Fruit fly (Drosophila melanogaster): ENCODE data around the gene ImpL2.

dm6 chr3L:4277796-4278195 lies 41.8 kb upstream of the ImpL2 start, which contains the start of gene Ctl1:
- TF ChIP-seq CTCF (optimal IDR thresholded peaks at IDR 0.05), result no peak
- no peak for TF ChIP-seq CG8478 (optimal IDR thresholded peaks at IDR 0.05)
